Worm (Caenorhabditis elegans) whole organism, mixed stage, embryonic: ENCODE measurements around the gene H20J04.4.
A peak's percentile ranks its signal among the peaks of the same experiment; 100 is the strongest.

Experiments
- M03D4.4 ChIP-seq: sonication (generic microtip); optimal IDR thresholded peaks from 2 replicates; lab custom pipeline; 2017; ENCODE audit warnings: mild to moderate bottlenecking, missing genetic modification characterization, missing compliant biosample characterization
- bed-3 ChIP-seq: fragments of 200-800 bp; sonication (Bioruptor generic); optimal IDR thresholded peaks from 3 replicates; lab custom pipeline; 2018; ENCODE audit warnings: mild to moderate bottlenecking, missing genetic modification characterization, moderate library complexity, missing compliant biosample characterization
- blmp-1 ChIP-seq: fragments of 150-350 bp; optimal IDR thresholded peaks from 2 replicates; lab custom pipeline; 2014; ENCODE audit warnings: missing biosample characterization, missing genetic modification characterization
- ceh-39 ChIP-seq: fragments of 150-350 bp; optimal IDR thresholded peaks from 2 replicates; lab custom pipeline; 2014; ENCODE audit warnings: missing biosample characterization, missing genetic modification characterization
- ceh-43 ChIP-seq: fragments of 200-800 bp; sonication (Bioruptor generic); optimal IDR thresholded peaks from 2 replicates; lab custom pipeline; 2018; ENCODE audit warnings: mild to moderate bottlenecking, missing genetic modification characterization, moderate library complexity, missing compliant biosample characterization
- ceh-83 ChIP-seq: fragments of 200-800 bp; sonication (Bioruptor generic); optimal IDR thresholded peaks from 2 replicates; lab custom pipeline; 2018; ENCODE audit warnings: mild to moderate bottlenecking, missing genetic modification characterization, missing compliant biosample characterization
- ces-1 ChIP-seq: fragments of 150-350 bp; optimal IDR thresholded peaks from 2 replicates; lab custom pipeline; 2014; ENCODE audit warnings: missing biosample characterization, missing genetic modification reagents, missing genetic modification characterization
- cnd-1 ChIP-seq: fragments of 200-800 bp; sonication (Bioruptor generic); optimal IDR thresholded peaks from 2 replicates; lab custom pipeline; 2018; ENCODE audit warnings: mild to moderate bottlenecking, missing genetic modification characterization, missing compliant biosample characterization
- drap-1 ChIP-seq: fragments of 200-800 bp; sonication (Bioruptor generic); optimal IDR thresholded peaks from 3 replicates; lab custom pipeline; 2018; ENCODE audit warnings: mild to moderate bottlenecking, missing genetic modification characterization, missing compliant biosample characterization
- elt-1 ChIP-seq: sonication (generic microtip); optimal IDR thresholded peaks from 2 replicates; lab custom pipeline; 2017; ENCODE audit warnings: missing genetic modification characterization, mild to moderate bottlenecking, missing compliant biosample characterization, antibody characterized with exemption, moderate library complexity, borderline replicate concordance; ENCODE audit not compliant: insufficient read depth
- elt-3 ChIP-seq: fragments of 150-350 bp; optimal IDR thresholded peaks from 2 replicates; lab custom pipeline; 2014; ENCODE audit warnings: missing biosample characterization, missing genetic modification characterization
- flh-1 ChIP-seq: fragments of 200-800 bp; sonication (Bioruptor generic); optimal IDR thresholded peaks from 2 replicates; lab custom pipeline; 2018; ENCODE audit warnings: mild to moderate bottlenecking, missing genetic modification characterization, moderate library complexity, missing compliant biosample characterization
- ham-2 ChIP-seq: fragments of 200-800 bp; sonication (Bioruptor generic); optimal IDR thresholded peaks from 2 replicates; lab custom pipeline; 2018; ENCODE audit warnings: mild to moderate bottlenecking, missing genetic modification characterization, missing compliant biosample characterization
- hlh-1 ChIP-seq: fragments of 150-350 bp; optimal IDR thresholded peaks from 2 replicates; lab custom pipeline; 2014; ENCODE audit warnings: missing biosample characterization, missing genetic modification reagents, missing genetic modification characterization
- lin-13 ChIP-seq: fragments of 150-350 bp; optimal IDR thresholded peaks from 2 replicates; lab custom pipeline; 2014; ENCODE audit warnings: missing biosample characterization, missing genetic modification characterization
- lin-32 ChIP-seq: fragments of 200-800 bp; sonication (Bioruptor generic); optimal IDR thresholded peaks from 2 replicates; lab custom pipeline; 2018; ENCODE audit warnings: mild to moderate bottlenecking, missing genetic modification characterization, missing compliant biosample characterization
- lsy-2 ChIP-seq: fragments of 150-350 bp; optimal IDR thresholded peaks from 2 replicates; lab custom pipeline; 2014; ENCODE audit warnings: missing biosample characterization, missing genetic modification characterization
- mab-5 ChIP-seq: fragments of 150-350 bp; optimal IDR thresholded peaks from 2 replicates; lab custom pipeline; 2014; ENCODE audit warnings: missing biosample characterization, missing genetic modification characterization
- mep-1 ChIP-seq: fragments of 150-350 bp; optimal IDR thresholded peaks from 2 replicates; lab custom pipeline; 2017; ENCODE audit warnings: missing biosample characterization, missing genetic modification reagents, missing genetic modification characterization, inconsistent platforms
- mls-2 ChIP-seq: sonication (generic microtip); optimal IDR thresholded peaks from 2 replicates; lab custom pipeline; 2016; ENCODE audit warnings: mild to moderate bottlenecking, missing genetic modification characterization, moderate library complexity, missing compliant biosample characterization
- nhr-12 ChIP-seq: fragments of 150-350 bp; optimal IDR thresholded peaks from 2 replicates; lab custom pipeline; 2014; ENCODE audit warnings: missing biosample characterization, missing genetic modification characterization
- nhr-2 ChIP-seq: fragments of 150-350 bp; optimal IDR thresholded peaks from 2 replicates; lab custom pipeline; 2014; ENCODE audit warnings: missing biosample characterization, missing genetic modification characterization
- nhr-237 ChIP-seq: fragments of 150-350 bp; optimal IDR thresholded peaks from 2 replicates; lab custom pipeline; 2014; ENCODE audit warnings: missing biosample characterization, missing genetic modification characterization
- nhr-28 ChIP-seq: fragments of 150-350 bp; optimal IDR thresholded peaks from 2 replicates; lab custom pipeline; 2014; ENCODE audit warnings: missing biosample characterization, missing genetic modification characterization
- nhr-76 ChIP-seq: sonication (generic microtip); optimal IDR thresholded peaks from 2 replicates; lab custom pipeline; 2017; ENCODE audit warnings: missing biosample characterization, missing genetic modification characterization
- pha-4 ChIP-seq: fragments of 150-350 bp; optimal IDR thresholded peaks from 2 replicates; lab custom pipeline; 2018; ENCODE audit warnings: missing biosample characterization, missing genetic modification reagents, missing genetic modification characterization
- sem-2 ChIP-seq: fragments of 200-800 bp; sonication (Bioruptor generic); optimal IDR thresholded peaks from 2 replicates; lab custom pipeline; 2018; ENCODE audit warnings: mild to moderate bottlenecking, missing genetic modification characterization, missing compliant biosample characterization
- snpc-4 ChIP-seq: fragments of 150-350 bp; optimal IDR thresholded peaks from 2 replicates; lab custom pipeline; 2014; ENCODE audit warnings: missing biosample characterization, missing genetic modification characterization
- sptf-1 ChIP-seq: sonication (generic microtip); optimal IDR thresholded peaks from 2 replicates; lab custom pipeline; 2017; ENCODE audit warnings: mild to moderate bottlenecking, missing genetic modification characterization, moderate library complexity, missing compliant biosample characterization
- tbx-8 ChIP-seq: fragments of 200-800 bp; sonication (Bioruptor generic); optimal IDR thresholded peaks from 2 replicates; lab custom pipeline; 2018; ENCODE audit warnings: mild to moderate bottlenecking, missing genetic modification characterization, moderate library complexity, missing compliant biosample characterization
- unc-120 ChIP-seq: sonication (generic microtip); optimal IDR thresholded peaks from 2 replicates; lab custom pipeline; 2017; ENCODE audit warnings: missing genetic modification characterization, missing compliant biosample characterization; ENCODE audit not compliant: poor library complexity, severe bottlenecking
- unc-39 ChIP-seq: fragments of 150-350 bp; optimal IDR thresholded peaks from 2 replicates; lab custom pipeline; 2014; ENCODE audit warnings: missing biosample characterization, missing genetic modification characterization
- unc-62 ChIP-seq: fragments of 150-350 bp; optimal IDR thresholded peaks from 2 replicates; lab custom pipeline; 2014; ENCODE audit warnings: missing biosample characterization, missing genetic modification reagents, missing genetic modification characterization
- zip-8 ChIP-seq: fragments of 150-350 bp; optimal IDR thresholded peaks from 2 replicates; lab custom pipeline; 2014; ENCODE audit warnings: missing biosample characterization, missing genetic modification characterization
- ztf-11 ChIP-seq: fragments of 150-350 bp; optimal IDR thresholded peaks from 2 replicates; lab custom pipeline; 2014; ENCODE audit warnings: missing biosample characterization, missing genetic modification characterization

The H20J04.4 gene

ce11 chrII:4376295-4377172 lies 47.7 kb downstream of the H20J04.4 start, which contains the start of gene ntl-2:
Gene ntl-2 (minus strand): TSS chrII:4376465.
- TF ChIP-seq lin-13 (tag; lab: Kevin White, UChicago) (peak; percentile 95), elt-3 (tag; lab: Kevin White, UChicago) (peak; percentile 77), blmp-1 (tag; lab: Kevin White, UChicago) (no peak), mep-1 (tag; lab: Kevin White, UChicago) (peak; percentile 75), ham-2 (GFP tag; lab: Kevin White, UChicago) (peak; percentile 92), ztf-11 (tag; lab: Kevin White, UChicago) (peak; percentile 74), M03D4.4 (tag; lab: Kevin White, UChicago) (peak; percentile 84), zip-8 (no peak), mab-5 (tag; lab: Kevin White, UChicago) (peak; percentile 53), ceh-39 (peak; percentile 94), nhr-12 (tag; lab: Kevin White, UChicago) (no peak), lsy-2 (tag; lab: Kevin White, UChicago) (peak; percentile 97), hlh-1 (tag; lab: Kevin White, UChicago) (peak; percentile 78), nhr-237 (peak; percentile 91), ceh-43 (GFP tag; lab: Kevin White, UChicago) (peak; percentile 79), unc-62 (GFP tag; lab: Kevin White, UChicago) (peak; percentile 85), bed-3 (peak; percentile 49), cnd-1 (tag; lab: Kevin White, UChicago) (peak; percentile 88), sptf-1 (tag; lab: Kevin White, UChicago) (peak; percentile 95), ceh-83 (GFP tag; lab: Kevin White, UChicago) (peak; percentile 62), drap-1 (GFP tag; lab: Kevin White, UChicago) (peak; percentile 93), nhr-76 (tag; lab: Kevin White, UChicago) (no peak), lin-32 (GFP tag; lab: Kevin White, UChicago) (peak; percentile 12), unc-120 (tag; lab: Kevin White, UChicago) (peak; percentile 88), ces-1 (GFP tag; lab: Kevin White, UChicago) (peak; percentile 85), elt-1 (tag; lab: Kevin White, UChicago) (no peak), snpc-4 (tag; lab: Kevin White, UChicago) (no peak), sem-2 (GFP tag; lab: Kevin White, UChicago) (peak; percentile 57), unc-39 (tag; lab: Kevin White, UChicago) (peak; percentile 10), tbx-8 (GFP tag; lab: Kevin White, UChicago) (no peak), flh-1 (GFP tag; lab: Kevin White, UChicago) (no peak), mls-2 (tag; lab: Kevin White, UChicago) (peak; percentile 95), pha-4 (tag; lab: Kevin White, UChicago) (peak; percentile 95), nhr-28 (tag; lab: Kevin White, UChicago) (no peak), nhr-2 (peak; percentile 26)

- TF ChIP-seq pha-4 (tag; lab: Kevin White, UChicago) (no peak), sptf-1 (tag; lab: Kevin White, UChicago) (no peak), ztf-11 (tag; lab: Kevin White, UChicago) (no peak), unc-120 (tag; lab: Kevin White, UChicago) (no peak), lin-13 (tag; lab: Kevin White, UChicago) (no peak), zip-8 (no peak), ceh-43 (GFP tag; lab: Kevin White, UChicago) (no peak), nhr-28 (tag; lab: Kevin White, UChicago) (no peak), nhr-12 (tag; lab: Kevin White, UChicago) (no peak), nhr-2 (no peak), mep-1 (tag; lab: Kevin White, UChicago) (no peak), unc-39 (tag; lab: Kevin White, UChicago) (no peak), elt-3 (tag; lab: Kevin White, UChicago) (no peak), M03D4.4 (tag; lab: Kevin White, UChicago) (no peak), bed-3 (no peak), mls-2 (tag; lab: Kevin White, UChicago) (no peak), nhr-237 (no peak), ceh-83 (GFP tag; lab: Kevin White, UChicago) (no peak), ceh-39 (no peak), mab-5 (tag; lab: Kevin White, UChicago) (no peak)
Measured at ce11 chrII:4378195-4378594, 49.4 kb downstream of the H20J04.4 start, which contains the start of gene B0286.1. Gene B0286.1 (plus strand): TSS chrII:4378495.
